Worm (Caenorhabditis elegans) whole organism, young adult: ENCODE measurements around the gene F13H10.5.

Experiments used
- F10E7.11 ChIP-seq: sonication (generic microtip); optimal IDR thresholded peaks from 2 replicates; lab custom pipeline; 2017; ENCODE audit warnings: mild to moderate bottlenecking, missing genetic modification characterization, moderate library complexity, missing compliant biosample characterization
- F23B12.7 ChIP-seq: sonication (generic microtip); optimal IDR thresholded peaks from 2 replicates; lab custom pipeline; 2017; ENCODE audit warnings: missing genetic modification characterization, mild to moderate bottlenecking, missing compliant biosample characterization, antibody characterized with exemption, moderate library complexity; ENCODE audit not compliant: insufficient read depth
- F37B4.10 ChIP-seq: fragments of 200-800 bp; sonication (Bioruptor generic); IDR thresholded peaks from 2 replicates; pipeline ENCODE4 v1.3.6; 2022; ENCODE audit warnings: missing genetic modification characterization, missing compliant biosample characterization
- F39B2.1 ChIP-seq: fragments of 200-800 bp; sonication (Bioruptor generic); IDR thresholded peaks from 2 replicates; pipeline ENCODE4 v1.3.6; 2022; ENCODE audit warnings: missing genetic modification reagents, missing genetic modification characterization, missing compliant biosample characterization
- K12H6.12 ChIP-seq: fragments of 200-800 bp; sonication (Bioruptor generic); optimal IDR thresholded peaks from 2 replicates; lab custom pipeline; 2018; ENCODE audit warnings: mild to moderate bottlenecking, missing genetic modification characterization, missing compliant biosample characterization
- T07F8.4 ChIP-seq: sonication (generic microtip); optimal IDR thresholded peaks from 2 replicates; lab custom pipeline; 2016; ENCODE audit warnings: mild to moderate bottlenecking, missing genetic modification characterization, moderate library complexity, missing compliant biosample characterization
- T26A5.8 ChIP-seq: sonication (generic microtip); optimal IDR thresholded peaks from 2 replicates; lab custom pipeline; 2016; ENCODE audit warnings: missing genetic modification characterization, missing compliant biosample characterization
- Y67H2A.10 ChIP-seq: fragments of 200-800 bp; sonication (Bioruptor generic); conservative IDR thresholded peaks from 2 replicates; pipeline ENCODE4 v1.3.6; 2022; ENCODE audit warnings: missing genetic modification reagents, missing genetic modification characterization, missing compliant biosample characterization
- Y79H2A.3 ChIP-seq: fragments of 200-800 bp; sonication (Bioruptor generic); conservative IDR thresholded peaks from 2 replicates; pipeline ENCODE4 v1.3.6; 2022; ENCODE audit warnings: missing genetic modification reagents, missing genetic modification characterization, missing compliant biosample characterization
- Y95B8A.8 ChIP-seq: fragments of 200-800 bp; sonication (Bioruptor generic); IDR thresholded peaks from 2 replicates; pipeline ENCODE4 v1.3.6; 2022; ENCODE audit warnings: missing genetic modification reagents, missing genetic modification characterization, missing compliant biosample characterization
- ama-1 ChIP-seq, 3 experiments: fragments of 150-350 bp in 1 of 3; sonication (generic microtip) in 2 of 3; optimal IDR thresholded peaks; 2 replicates each; lab custom pipeline; 2014 to 2018; ENCODE audit warnings: missing biosample characterization in 2 of 3, missing genetic modification characterization in 2 of 3, missing genetic modification reagents in 2 of 3
- aptf-2 ChIP-seq: fragments of 200-800 bp; sonication (Bioruptor generic); conservative IDR thresholded peaks from 2 replicates; pipeline ENCODE4 v1.3.6; 2022; ENCODE audit warnings: missing genetic modification reagents, missing genetic modification characterization, missing compliant biosample characterization
- attf-3 ChIP-seq: fragments of 200-800 bp; sonication (Bioruptor generic); conservative IDR thresholded peaks from 2 replicates; pipeline ENCODE4 v1.3.6; 2022; ENCODE audit warnings: missing genetic modification reagents, missing genetic modification characterization, missing compliant biosample characterization
- attf-5 ChIP-seq: fragments of 200-800 bp; sonication (Bioruptor generic); optimal IDR thresholded peaks from 2 replicates; lab custom pipeline; 2018; ENCODE audit warnings: mild to moderate bottlenecking, missing genetic modification characterization, missing compliant biosample characterization
- bed-1 ChIP-seq: fragments of 200-800 bp; sonication (Bioruptor generic); IDR thresholded peaks from 2 replicates; pipeline ENCODE4 v1.3.6; 2022; ENCODE audit warnings: missing genetic modification reagents, missing genetic modification characterization, missing compliant biosample characterization
- ceh-40 ChIP-seq: fragments of 200-800 bp; sonication (Bioruptor generic); IDR thresholded peaks from 2 replicates; pipeline ENCODE4 v1.3.6; 2022; ENCODE audit warnings: missing genetic modification characterization, missing compliant biosample characterization
- ceh-58 ChIP-seq: fragments of 200-800 bp; sonication (Bioruptor generic); IDR thresholded peaks from 2 replicates; pipeline ENCODE4 v1.3.6; 2022; ENCODE audit warnings: missing genetic modification characterization, missing compliant biosample characterization
- chd-7 ChIP-seq: sonication (generic microtip); optimal IDR thresholded peaks from 2 replicates; lab custom pipeline; 2016; ENCODE audit warnings: mild to moderate bottlenecking, missing genetic modification characterization, moderate library complexity, missing compliant biosample characterization
- dpl-1 ChIP-seq: fragments of 150-350 bp; optimal IDR thresholded peaks from 2 replicates; lab custom pipeline; 2014; ENCODE audit warnings: missing biosample characterization, missing genetic modification reagents, missing genetic modification characterization
- egl-44 ChIP-seq: fragments of 200-800 bp; sonication (Bioruptor generic); IDR thresholded peaks from 2 replicates; pipeline ENCODE4 v1.3.6; 2022; ENCODE audit warnings: missing genetic modification reagents, missing genetic modification characterization, missing compliant biosample characterization
- ets-4 ChIP-seq: fragments of 200-800 bp; sonication (Bioruptor generic); optimal IDR thresholded peaks from 2 replicates; lab custom pipeline; 2018; ENCODE audit warnings: mild to moderate bottlenecking, missing genetic modification characterization, missing compliant biosample characterization
- gei-17 ChIP-seq: fragments of 200-800 bp; sonication (Bioruptor generic); optimal IDR thresholded peaks from 2 replicates; lab custom pipeline; 2018; ENCODE audit warnings: mild to moderate bottlenecking, missing genetic modification characterization, missing compliant biosample characterization
- hlh-12 ChIP-seq: sonication (generic microtip); optimal IDR thresholded peaks from 2 replicates; lab custom pipeline; 2016; ENCODE audit warnings: missing genetic modification characterization, missing compliant biosample characterization
- hmg-1.2 ChIP-seq: fragments of 200-800 bp; sonication (Bioruptor generic); IDR thresholded peaks from 2 replicates; pipeline ENCODE4 v1.3.6; 2022; ENCODE audit warnings: missing genetic modification reagents, missing genetic modification characterization, missing compliant biosample characterization
- let-526 ChIP-seq: fragments of 200-800 bp; sonication (Bioruptor generic); IDR thresholded peaks from 2 replicates; pipeline ENCODE4 v1.3.6; 2022; ENCODE audit warnings: missing genetic modification reagents, missing genetic modification characterization, missing compliant biosample characterization
- let-607 ChIP-seq, 2 experiments: fragments of 200-800 bp in 1 of 2; sonication (Bioruptor generic) in 1 of 2; sonication (generic microtip) in 1 of 2; optimal IDR thresholded peaks; 2 replicates each; lab custom pipeline; 2016 to 2018; ENCODE audit warnings: mild to moderate bottlenecking in 2 of 2, missing compliant biosample characterization in 2 of 2, missing genetic modification characterization in 2 of 2, moderate library complexity in 2 of 2, missing genotype in 1 of 2
- lin-40 ChIP-seq: sonication (generic microtip); optimal IDR thresholded peaks from 2 replicates; lab custom pipeline; 2016; ENCODE audit warnings: missing genetic modification characterization, mild to moderate bottlenecking, missing compliant biosample characterization, missing genotype, missing genetic modification reagents
- lin-54 ChIP-seq: fragments of 200-800 bp; sonication (Bioruptor generic); optimal IDR thresholded peaks from 2 replicates; lab custom pipeline; 2018; ENCODE audit warnings: mild to moderate bottlenecking, missing genetic modification characterization, missing compliant biosample characterization
- madf-3 ChIP-seq: fragments of 200-800 bp; sonication (Bioruptor generic); IDR thresholded peaks from 2 replicates; pipeline ENCODE4 v1.3.6; 2022; ENCODE audit warnings: missing genetic modification reagents, missing genetic modification characterization, missing compliant biosample characterization
- madf-8 ChIP-seq: fragments of 200-800 bp; sonication (Bioruptor generic); conservative IDR thresholded peaks from 2 replicates; pipeline ENCODE4 v1.3.6; 2022; ENCODE audit warnings: missing genetic modification reagents, missing genetic modification characterization, missing compliant biosample characterization
- mxl-1 ChIP-seq: sonication (generic microtip); optimal IDR thresholded peaks from 2 replicates; lab custom pipeline; 2016; ENCODE audit warnings: missing genetic modification characterization, missing compliant biosample characterization
- nhr-120 ChIP-seq: fragments of 200-800 bp; sonication (Bioruptor generic); IDR thresholded peaks from 2 replicates; pipeline ENCODE4 v1.3.6; 2022; ENCODE audit warnings: missing genetic modification characterization, missing compliant biosample characterization
- nhr-179 ChIP-seq: sonication (generic microtip); optimal IDR thresholded peaks from 2 replicates; lab custom pipeline; 2016; ENCODE audit warnings: mild to moderate bottlenecking, missing genetic modification characterization, missing compliant biosample characterization
- nhr-27 ChIP-seq: fragments of 200-800 bp; sonication (Bioruptor generic); optimal IDR thresholded peaks from 2 replicates; lab custom pipeline; 2018; ENCODE audit warnings: mild to moderate bottlenecking, missing genetic modification characterization, moderate library complexity, missing compliant biosample characterization
- nhr-80 ChIP-seq: sonication (generic microtip); optimal IDR thresholded peaks from 2 replicates; lab custom pipeline; 2016; ENCODE audit warnings: missing genetic modification characterization, missing compliant biosample characterization
- pbrm-1 ChIP-seq: fragments of 200-800 bp; sonication (Bioruptor generic); IDR thresholded peaks from 2 replicates; pipeline ENCODE4 v1.3.6; 2022; ENCODE audit warnings: missing genetic modification reagents, missing genetic modification characterization, missing compliant biosample characterization
- pha-4 ChIP-seq: fragments of 150-350 bp; sonication (generic microtip); optimal IDR thresholded peaks from 2 replicates; lab custom pipeline; 2014; ENCODE audit warnings: missing biosample characterization, missing genetic modification reagents, missing genetic modification characterization
- rcor-1 ChIP-seq: fragments of 200-800 bp; sonication (Bioruptor generic); IDR thresholded peaks from 2 replicates; pipeline ENCODE4 v1.3.6; 2022; ENCODE audit warnings: missing genetic modification reagents, missing genetic modification characterization, missing compliant biosample characterization
- sdz-38 ChIP-seq: sonication (generic microtip); optimal IDR thresholded peaks from 2 replicates; lab custom pipeline; 2016; ENCODE audit warnings: missing genotype, missing genetic modification characterization, missing compliant biosample characterization
- tbp1 ChIP-seq: fragments of 200-800 bp; sonication (Bioruptor generic); optimal IDR thresholded peaks from 2 replicates; lab custom pipeline; 2018; ENCODE audit warnings: mild to moderate bottlenecking, missing genetic modification characterization, missing compliant biosample characterization
- tbx-9 ChIP-seq: sonication (generic microtip); optimal IDR thresholded peaks from 2 replicates; lab custom pipeline; 2016; ENCODE audit warnings: borderline replicate concordance, missing genetic modification characterization, inconsistent platforms, missing compliant biosample characterization
- unc-62 ChIP-seq: fragments of 150-350 bp; optimal IDR thresholded peaks from 2 replicates; lab custom pipeline; 2014; ENCODE audit warnings: missing biosample characterization, missing genetic modification reagents, missing genetic modification characterization
- zfh-2 ChIP-seq: fragments of 200-800 bp; sonication (Bioruptor generic); conservative IDR thresholded peaks from 2 replicates; pipeline ENCODE4 v1.3.6; 2022; ENCODE audit warnings: missing genetic modification reagents, missing genetic modification characterization, missing compliant biosample characterization
- ztf-22 ChIP-seq: fragments of 200-800 bp; sonication (Bioruptor generic); optimal IDR thresholded peaks from 2 replicates; lab custom pipeline; 2018; ENCODE audit warnings: mild to moderate bottlenecking, missing genetic modification characterization, moderate library complexity, missing compliant biosample characterization
- ztf-28 ChIP-seq: fragments of 200-800 bp; sonication (Bioruptor generic); IDR thresholded peaks from 2 replicates; pipeline ENCODE4 v1.3.6; 2022; ENCODE audit warnings: missing genetic modification reagents, missing genetic modification characterization, missing compliant biosample characterization

F13H10.5 gene

ce11 chrIV:10964688-10965087, 26.1 kb upstream of the F13H10.5 start:
- TF ChIP-seq nhr-80 (tag; lab: Kevin White, UChicago) = peak; percentile 57
- TF ChIP-seq madf-8 (GFP tag; lab: Robert Waterston, UW) = no peak

ce11 chrIV:10966359-10966758, 24.4 kb upstream of the F13H10.5 start, which contains the start of the genes aqp-3 and Y69E1A.8:
aqp-3 (minus strand) TSS chrIV:10966459.
Y69E1A.8 (plus strand) TSS chrIV:10966604.
- TF ChIP-seq F39B2.1 (GFP tag; lab: Robert Waterston, UW) (no peak), ama-1 (optimal IDR thresholded peaks at IDR 0.05; lab: Kevin White, UChicago) (no peak), ama-1 (GFP tag; optimal IDR thresholded peaks at IDR 0.05; lab: Kevin White, UChicago) (no peak), attf-5 (GFP tag; lab: Kevin White, UChicago) (no peak), ceh-40 (GFP tag; lab: Robert Waterston, UW) (no peak), hmg-1.2 (GFP tag; lab: Robert Waterston, UW) (no peak), tbx-9 (tag; lab: Kevin White, UChicago) (no peak), T26A5.8 (tag; lab: Kevin White, UChicago) (no peak), hlh-12 (tag; lab: Kevin White, UChicago) (no peak), egl-44 (GFP tag; lab: Robert Waterston, UW) (no peak), pbrm-1 (GFP tag; lab: Robert Waterston, UW) (no peak), lin-54 (GFP tag; lab: Kevin White, UChicago) (no peak), dpl-1 (no peak), T07F8.4 (tag; lab: Kevin White, UChicago) (no peak), F37B4.10 (GFP tag; lab: Robert Waterston, UW) (no peak), lin-40 (no peak), rcor-1 (no peak), unc-62 (GFP tag; lab: Kevin White, UChicago) (no peak), F23B12.7 (tag; lab: Kevin White, UChicago) (no peak), nhr-27 (no peak)

- TF ChIP-seq ets-4 = peak; percentile 77
- no peak for TF ChIP-seq tbp1 (GFP tag; lab: Kevin White, UChicago)
- peak; percentile 97 for TF ChIP-seq nhr-80 (tag; lab: Kevin White, UChicago)
- peak; percentile 45 for TF ChIP-seq ztf-22 (GFP tag; lab: Kevin White, UChicago)
- TF ChIP-seq bed-1 (GFP tag; lab: Robert Waterston, UW) = no peak
- TF ChIP-seq let-607 (tag; optimal IDR thresholded peaks at IDR 0.05; lab: Kevin White, UChicago) = peak; percentile 34 to 66
- no peak for TF ChIP-seq chd-7 (tag; lab: Kevin White, UChicago)
These were observed 20.5 kb upstream of the F13H10.5 start for ce11 chrIV:10970333-10970732.

ce11 chrIV:10970767-10971166, 20.0 kb upstream of the F13H10.5 start:
- TF ChIP-seq aptf-2 (GFP tag; lab: Robert Waterston, UW) = no peak
- TF ChIP-seq attf-3 (GFP tag; lab: Robert Waterston, UW) = no peak
- no peak for TF ChIP-seq pha-4 (tag; lab: Kevin White, UChicago)
- no peak for TF ChIP-seq ceh-58 (GFP tag; lab: Robert Waterston, UW)
- no peak for TF ChIP-seq Y67H2A.10 (GFP tag; lab: Robert Waterston, UW)
- TF ChIP-seq ztf-28 (GFP tag; lab: Robert Waterston, UW) = no peak
- TF ChIP-seq sdz-38 (tag; lab: Kevin White, UChicago) = no peak
- no peak for TF ChIP-seq F10E7.11 (tag; lab: Kevin White, UChicago)
- no peak for TF ChIP-seq ama-1 (optimal IDR thresholded peaks at IDR 0.05; lab: Kevin White, UChicago)
- no peak for TF ChIP-seq ama-1 (GFP tag; optimal IDR thresholded peaks at IDR 0.05; lab: Kevin White, UChicago)
- no peak for TF ChIP-seq nhr-120 (GFP tag; lab: Robert Waterston, UW)
- TF ChIP-seq let-526 (GFP tag; lab: Robert Waterston, UW) = no peak
- no peak for TF ChIP-seq Y95B8A.8 (GFP tag; lab: Robert Waterston, UW)
- TF ChIP-seq nhr-179 (tag; lab: Kevin White, UChicago) = no peak
- TF ChIP-seq madf-3 (GFP tag; lab: Robert Waterston, UW) = no peak
- no peak for TF ChIP-seq zfh-2 (GFP tag; lab: Robert Waterston, UW)
- TF ChIP-seq gei-17 (GFP tag; lab: Kevin White, UChicago) = no peak
- no peak for TF ChIP-seq Y79H2A.3 (GFP tag; lab: Robert Waterston, UW)
- no peak for TF ChIP-seq mxl-1 (tag; lab: Kevin White, UChicago)
- TF ChIP-seq K12H6.12 (tag; lab: Kevin White, UChicago) = no peak
